Worm (Caenorhabditis elegans) whole organism, midembryonic: ENCODE results near the gene dos-2.

Experiments used
- T22C8.4 ChIP-seq: fragments of 200-800 bp; sonication (Bioruptor generic); IDR thresholded peaks from 2 replicates; pipeline ENCODE4 v1.3.6; 2022; ENCODE audit warnings: missing genetic modification characterization, missing compliant biosample characterization
- cog-1 ChIP-seq: sonication (generic microtip); optimal IDR thresholded peaks from 2 replicates; lab custom pipeline; 2016; ENCODE audit warnings: missing genetic modification characterization, missing compliant biosample characterization
- flt-1 ChIP-seq: fragments of 200-800 bp; sonication (Bioruptor generic); IDR thresholded peaks from 2 replicates; pipeline ENCODE4 v1.3.6; 2022; ENCODE audit warnings: missing genetic modification characterization, missing compliant biosample characterization
- klf-2 ChIP-seq: fragments of 200-800 bp; sonication (Bioruptor generic); conservative IDR thresholded peaks from 2 replicates; pipeline ENCODE4 v1.3.6; 2022; ENCODE audit warnings: missing genetic modification reagents, missing genetic modification characterization, missing compliant biosample characterization
- med-1 ChIP-seq: sonication (generic microtip); optimal IDR thresholded peaks from 2 replicates; lab custom pipeline; 2017; ENCODE audit warnings: missing genetic modification characterization, mild to moderate bottlenecking, missing compliant biosample characterization, antibody characterized with exemption, missing genetic modification reagents; ENCODE audit not compliant: insufficient read depth
- ref-1 ChIP-seq: fragments of 200-800 bp; sonication (Bioruptor generic); conservative IDR thresholded peaks from 2 replicates; pipeline ENCODE4 v1.3.6; 2022; ENCODE audit warnings: missing genetic modification reagents, missing genetic modification characterization, missing compliant biosample characterization
- tab-1 ChIP-seq: fragments of 200-800 bp; sonication (Bioruptor generic); IDR thresholded peaks from 2 replicates; pipeline ENCODE4 v1.3.6; 2022; ENCODE audit warnings: missing genetic modification characterization, missing compliant biosample characterization
- ztf-23 ChIP-seq: fragments of 200-800 bp; sonication (Bioruptor generic); IDR thresholded peaks from 2 replicates; pipeline ENCODE4 v1.3.6; 2022; ENCODE audit warnings: missing genetic modification reagents, missing genetic modification characterization, missing compliant biosample characterization
- ztf-29 ChIP-seq: fragments of 200-800 bp; sonication (Bioruptor generic); IDR thresholded peaks from 2 replicates; pipeline ENCODE4 v1.3.6; 2022; ENCODE audit warnings: missing genetic modification reagents, missing genetic modification characterization, missing compliant biosample characterization

The dos-2 gene

ce11 chrII:3958673-3959299 is 17.3 kb upstream of the dos-2 start:
- TF ChIP-seq flt-1 (peak; percentile 66; the same call in 1 of the 2 replicates), ref-1 (GFP tag; lab: Robert Waterston, UW) (no peak), cog-1 (tag; lab: Kevin White, UChicago) (peak; percentile 63)

- TF ChIP-seq T22C8.4 (GFP tag; lab: Robert Waterston, UW) (no peak), ref-1 (GFP tag; lab: Robert Waterston, UW) (no peak), tab-1 (0 out of 2 replicates have a peak, but pooled peaks have one; percentile 35), cog-1 (tag; lab: Kevin White, UChicago) (peak; percentile 8)
These were observed 16.5 kb upstream of the dos-2 start for ce11 chrII:3959432-3960102.

- TF ChIP-seq med-1 (GFP tag; lab: Kevin White, UChicago), result no peak
- TF ChIP-seq tab-1, result no peak
- TF ChIP-seq klf-2 (GFP tag; lab: Robert Waterston, UW), result no peak
- TF ChIP-seq T22C8.4 (GFP tag; lab: Robert Waterston, UW), result no peak
- no peak for TF ChIP-seq flt-1
- no peak for TF ChIP-seq ztf-29
- TF ChIP-seq ref-1 (GFP tag; lab: Robert Waterston, UW), result no peak
- no peak for TF ChIP-seq ztf-23 (GFP tag; lab: Robert Waterston, UW)
- TF ChIP-seq cog-1 (tag; lab: Kevin White, UChicago), result no peak
These were observed 15.8 kb upstream of the dos-2 start for ce11 chrII:3960276-3960675.

- TF ChIP-seq ztf-23 (GFP tag; lab: Robert Waterston, UW), result 0 out of 2 replicates have a peak, but pooled peaks have one; percentile 42
- no peak for TF ChIP-seq med-1 (GFP tag; lab: Kevin White, UChicago)
These were observed 14.8 kb upstream of the dos-2 start for ce11 chrII:3961256-3961655.

ce11 chrII:3964302-3964885 is 11.6 kb upstream of the dos-2 start:
- TF ChIP-seq ztf-23 (GFP tag; lab: Robert Waterston, UW) (no peak), flt-1 (0 out of 2 replicates have a peak, but pooled peaks have one; percentile 44), T22C8.4 (GFP tag; lab: Robert Waterston, UW) (no peak)

ce11 chrII:3965665-3966416 is 10.2 kb upstream of the dos-2 start:
- no peak for TF ChIP-seq med-1 (GFP tag; lab: Kevin White, UChicago)
- no peak for TF ChIP-seq klf-2 (GFP tag; lab: Robert Waterston, UW)
- no peak for TF ChIP-seq tab-1
- no peak for TF ChIP-seq cog-1 (tag; lab: Kevin White, UChicago)
- no peak for TF ChIP-seq ref-1 (GFP tag; lab: Robert Waterston, UW)
- no peak for TF ChIP-seq ztf-29
- no peak; the same call in 1 of the 2 replicates for TF ChIP-seq flt-1
- TF ChIP-seq T22C8.4 (GFP tag; lab: Robert Waterston, UW), result no peak

- TF ChIP-seq klf-2 (GFP tag; lab: Robert Waterston, UW) (no peak), cog-1 (tag; lab: Kevin White, UChicago) (no peak), ztf-29 (no peak), med-1 (GFP tag; lab: Kevin White, UChicago) (no peak), ztf-23 (GFP tag; lab: Robert Waterston, UW) (no peak), tab-1 (no peak), flt-1 (no peak), T22C8.4 (GFP tag; lab: Robert Waterston, UW) (no peak), ref-1 (GFP tag; lab: Robert Waterston, UW) (no peak)
These were observed 9.0 kb upstream of the dos-2 start for ce11 chrII:3967061-3967460.

ce11 chrII:3968070-3968469 is 8.0 kb upstream of the dos-2 start:
- TF ChIP-seq tab-1 (0 out of 2 replicates have a peak, but pooled peaks have one; percentile 11), ref-1 (GFP tag; lab: Robert Waterston, UW) (no peak)

- TF ChIP-seq flt-1 (no peak), klf-2 (GFP tag; lab: Robert Waterston, UW) (no peak), cog-1 (tag; lab: Kevin White, UChicago) (no peak), tab-1 (no peak), med-1 (GFP tag; lab: Kevin White, UChicago) (no peak)
These were observed 7.2 kb upstream of the dos-2 start for ce11 chrII:3968808-3969207.

- TF ChIP-seq T22C8.4 (GFP tag; lab: Robert Waterston, UW) (no peak), flt-1 (no peak), klf-2 (GFP tag; lab: Robert Waterston, UW) (no peak), med-1 (GFP tag; lab: Kevin White, UChicago) (no peak), cog-1 (tag; lab: Kevin White, UChicago) (no peak), tab-1 (no peak), ztf-23 (GFP tag; lab: Robert Waterston, UW) (no peak), ref-1 (GFP tag; lab: Robert Waterston, UW) (no peak), ztf-29 (no peak)
These were observed 3.9 kb upstream of the dos-2 start, which contains the start of gene K10G6.9 for ce11 chrII:3972153-3972552. Gene K10G6.9, plus strand, starts transcription at chrII:3972262.
